Fruit fly (Drosophila melanogaster) whole organism, adult: ENCODE measurements around the gene sick.

Experiments
- CG11617 ChIP-seq: fragments of 200-800 bp; sonication (Bioruptor generic); optimal IDR thresholded peaks from 2 replicates; lab custom pipeline; 2017; ENCODE audit warnings: mild to moderate bottlenecking, missing biosample characterization, missing genetic modification reagents, missing genetic modification characterization
- CG14711 ChIP-seq: fragments of 200-800 bp; sonication (Bioruptor generic); optimal IDR thresholded peaks from 2 replicates; lab custom pipeline; 2018; ENCODE audit warnings: missing biosample characterization, mild to moderate bottlenecking, missing genetic modification characterization, moderate library complexity
- CG1620 ChIP-seq: fragments of 200-800 bp; sonication (Bioruptor generic); optimal IDR thresholded peaks from 2 replicates; lab custom pipeline; 2016; ENCODE audit warnings: missing biosample characterization, missing genetic modification characterization
- CG33017 ChIP-seq: fragments of 200-800 bp; sonication (Bioruptor generic); optimal IDR thresholded peaks from 2 replicates; lab custom pipeline; 2018; ENCODE audit warnings: missing biosample characterization, mild to moderate bottlenecking, missing genetic modification characterization, moderate library complexity
- CG5204 ChIP-seq: fragments of 200-800 bp; sonication (Bioruptor generic); optimal IDR thresholded peaks from 2 replicates; lab custom pipeline; 2016; ENCODE audit warnings: missing biosample characterization, missing genetic modification characterization
- CG7045 ChIP-seq: fragments of 200-800 bp; sonication (Bioruptor generic); optimal IDR thresholded peaks from 2 replicates; lab custom pipeline; 2017; ENCODE audit warnings: missing biosample characterization, mild to moderate bottlenecking, missing genetic modification characterization
- CG7101 ChIP-seq: fragments of 200-800 bp; sonication (Bioruptor generic); optimal IDR thresholded peaks from 2 replicates; lab custom pipeline; 2018; ENCODE audit warnings: missing biosample characterization, mild to moderate bottlenecking, missing genetic modification characterization, moderate library complexity
- Clk ChIP-seq: fragments of 200-800 bp; sonication (Bioruptor generic); optimal IDR thresholded peaks from 2 replicates; lab custom pipeline; 2017; ENCODE audit warnings: missing biosample characterization, missing genetic modification characterization
- Crg-1 ChIP-seq: fragments of 200-800 bp; sonication (Bioruptor generic); optimal IDR thresholded peaks from 2 replicates; lab custom pipeline; 2016; ENCODE audit warnings: missing biosample characterization, missing genetic modification characterization
- Hr96 ChIP-seq: fragments of 200-800 bp; sonication (Bioruptor generic); optimal IDR thresholded peaks from 2 replicates; lab custom pipeline; 2016; ENCODE audit warnings: missing biosample characterization, missing genetic modification characterization
- Mnt ChIP-seq: fragments of 200-800 bp; sonication (Bioruptor generic); optimal IDR thresholded peaks from 2 replicates; lab custom pipeline; 2016; ENCODE audit warnings: missing biosample characterization, mild to moderate bottlenecking, missing genetic modification characterization
- bab1 ChIP-seq: fragments of 200-800 bp; sonication (Bioruptor generic); optimal IDR thresholded peaks from 3 replicates; lab custom pipeline; 2019; ENCODE audit warnings: missing biosample characterization, mild to moderate bottlenecking, missing genetic modification characterization, moderate library complexity
- cic ChIP-seq: fragments of 200-800 bp; sonication (Bioruptor generic); optimal IDR thresholded peaks from 2 replicates; lab custom pipeline; 2017; ENCODE audit warnings: missing biosample characterization, mild to moderate bottlenecking, missing genetic modification characterization, moderate library complexity
- cnc ChIP-seq, 2 experiments: fragments of >200 bp; optimal IDR thresholded peaks; 2 replicates each; lab custom pipeline; 2017
- kay ChIP-seq: fragments of 200-800 bp; sonication (Bioruptor generic); peaks from one replicate; lab custom pipeline; 2016; ENCODE audit warnings: missing biosample characterization, missing genetic modification characterization, borderline replicate concordance
- ovo ChIP-seq: fragments of 200-800 bp; sonication (Bioruptor generic); optimal IDR thresholded peaks from 2 replicates; lab custom pipeline; 2016; ENCODE audit warnings: missing biosample characterization, missing genetic modification characterization
- pad ChIP-seq: fragments of 200-800 bp; sonication (Bioruptor generic); optimal IDR thresholded peaks from 3 replicates; lab custom pipeline; 2017; ENCODE audit warnings: missing biosample characterization, missing genetic modification characterization, mild to moderate bottlenecking, moderate library complexity, missing genetic modification reagents
- tj ChIP-seq: fragments of 200-800 bp; sonication (Bioruptor generic); optimal IDR thresholded peaks from 3 replicates; lab custom pipeline; 2017; ENCODE audit warnings: missing biosample characterization, mild to moderate bottlenecking, missing genetic modification characterization, moderate library complexity
- toe ChIP-seq: fragments of 200-800 bp; sonication (Bioruptor generic); optimal IDR thresholded peaks from 2 replicates; lab custom pipeline; 2016; ENCODE audit warnings: missing biosample characterization, missing genetic modification characterization

The sick gene

DNA sequence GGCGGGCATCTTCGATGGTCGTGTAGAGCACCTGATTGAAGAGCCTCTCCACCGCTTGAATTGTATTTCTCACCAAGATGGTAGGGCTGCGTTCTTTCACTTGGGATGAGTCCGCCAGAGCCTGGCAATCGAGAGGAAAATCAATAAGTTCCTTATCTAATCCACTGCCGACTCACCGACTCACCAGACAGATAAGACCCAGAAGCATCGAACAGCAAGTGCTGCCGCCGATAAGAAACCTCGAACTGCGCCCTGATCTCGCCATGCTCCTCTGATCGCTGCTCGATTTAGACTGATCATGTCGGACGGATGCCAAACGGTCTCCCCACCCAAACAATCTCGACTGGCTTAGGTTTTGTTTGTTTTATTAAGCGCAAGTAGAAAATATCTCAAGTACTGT, 171.2 kb downstream of the sick start, which contains the start of gene Hf:
TSS of gene Hf (minus strand) at position 296 of the 400 bp plus-strand sequence.
- TF ChIP-seq ovo (GFP tag; lab: Kevin White, UChicago) (no peak), cic (peak; percentile 1)

DNA sequence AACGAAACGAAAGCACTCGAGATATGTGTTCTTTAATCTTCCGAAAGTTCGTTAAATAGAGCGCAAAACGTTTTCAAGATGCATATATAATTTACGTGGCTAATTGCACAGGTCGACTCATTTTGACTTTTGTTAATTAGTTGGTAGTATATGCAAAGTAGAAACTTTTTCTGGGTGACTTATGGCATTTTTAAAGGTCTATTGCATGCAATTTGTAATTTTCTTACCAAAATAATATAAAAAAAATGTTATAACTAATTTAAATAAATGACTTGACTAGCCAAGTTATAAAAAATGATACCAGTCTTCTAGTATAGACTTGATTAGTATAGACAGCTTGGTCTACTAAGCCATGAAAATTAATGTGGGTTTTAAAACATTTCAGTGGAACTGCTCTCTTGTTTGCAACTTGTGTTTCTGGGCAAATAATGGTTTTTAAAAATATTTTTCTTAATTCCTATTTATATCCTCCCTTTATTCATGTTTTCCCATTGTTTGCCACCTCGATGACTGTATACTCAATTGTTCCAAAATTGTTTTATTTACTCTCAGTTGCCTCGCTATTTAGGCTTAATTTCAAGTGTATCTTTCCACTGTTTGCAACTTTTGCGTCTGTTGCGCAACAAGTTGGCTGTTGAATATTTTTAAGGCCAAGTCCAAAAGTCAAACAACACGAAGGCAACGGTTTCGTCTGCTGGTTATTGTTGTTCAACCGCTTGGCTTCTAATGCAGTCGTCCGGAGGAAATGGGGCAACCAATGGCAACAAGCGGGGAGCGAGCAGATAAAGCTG, 191.9 kb downstream of the sick start:
- no peak for TF ChIP-seq CG11617
- TF ChIP-seq Mnt (GFP tag; lab: Kevin White, UChicago), result no peak
- TF ChIP-seq cnc (optimal IDR thresholded peaks at IDR 0.05; lab: Kevin White, UChicago), result no peak
- no peak for TF ChIP-seq bab1
- no peak for TF ChIP-seq tj
- TF ChIP-seq cic, result no peak

DNA sequence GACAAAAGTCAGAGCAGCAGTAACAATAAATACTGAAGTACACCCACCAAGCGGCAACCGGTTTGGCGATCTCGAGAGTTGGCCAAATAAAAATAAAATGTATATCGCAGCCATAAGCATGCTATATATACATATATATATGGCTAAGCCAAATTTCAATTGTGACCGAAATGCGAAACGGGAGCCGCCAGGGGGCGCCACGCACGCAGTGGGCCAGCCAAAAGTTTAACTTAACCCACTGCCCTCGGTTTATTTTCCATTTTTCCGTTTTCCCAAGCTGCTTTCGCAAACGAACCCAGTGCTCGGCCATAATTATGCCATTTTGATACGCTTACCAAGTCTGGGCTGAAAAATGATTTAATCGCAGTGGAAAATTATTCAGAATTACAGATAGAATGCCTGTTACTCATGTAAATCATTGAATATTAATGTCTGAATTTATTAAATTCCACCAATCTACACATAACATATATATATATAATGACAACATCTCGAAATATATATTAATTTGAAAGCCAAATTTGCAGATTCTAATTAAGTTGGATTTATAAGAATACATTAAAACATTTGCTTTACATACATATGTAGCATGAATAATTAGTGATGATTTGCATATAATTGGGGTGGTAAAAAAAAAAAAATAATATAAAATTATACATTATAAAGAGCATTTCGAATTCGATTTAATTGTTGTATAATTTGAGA, 193.6 kb downstream of the sick start:
- no peak for TF ChIP-seq Clk (GFP tag; lab: Kevin White, UChicago)
- TF ChIP-seq CG1620, result no peak
- no peak for TF ChIP-seq cnc (optimal IDR thresholded peaks at IDR 0.05; lab: Kevin White, UChicago)
- TF ChIP-seq Hr96, result no peak
- no peak for TF ChIP-seq kay (GFP tag; lab: Kevin White, UChicago)
- TF ChIP-seq toe (GFP tag; lab: Kevin White, UChicago), result no peak

DNA sequence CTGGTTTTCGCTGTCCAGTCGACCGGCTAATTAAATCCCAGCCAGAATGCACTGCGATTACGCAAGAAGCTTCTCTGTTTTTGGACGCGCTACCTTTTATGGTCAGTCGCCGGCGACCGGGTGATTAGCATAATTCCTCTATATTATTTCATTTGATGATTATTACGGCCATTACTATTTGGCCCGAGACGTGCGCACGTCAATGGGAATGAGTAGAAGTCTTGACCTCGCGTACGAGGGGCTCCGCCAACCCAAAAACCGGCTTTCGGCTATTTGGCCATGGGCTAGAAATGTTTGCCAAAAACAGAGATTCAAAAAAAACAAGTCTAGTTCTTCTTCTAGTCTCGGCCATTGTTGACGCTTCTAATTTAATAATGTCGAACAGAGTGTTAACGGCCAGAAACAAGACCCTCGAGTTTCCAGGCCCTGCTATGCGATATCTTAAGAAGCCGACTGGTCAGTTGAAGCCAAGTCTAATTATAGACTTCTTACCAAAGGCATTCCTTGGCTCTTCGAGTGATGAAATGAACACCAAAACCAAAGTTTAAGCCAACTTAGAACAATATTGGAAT, 196.3 kb downstream of the sick start:
- TF ChIP-seq CG7045 (GFP tag; lab: Kevin White, UChicago) (no peak), CG14711 (tag; lab: Kevin White, UChicago) (no peak), CG33017 (tag; lab: Kevin White, UChicago) (no peak), Clk (GFP tag; lab: Kevin White, UChicago) (no peak), CG5204 (no peak), tj (no peak), CG7101 (tag; lab: Kevin White, UChicago) (no peak), bab1 (no peak)

DNA sequence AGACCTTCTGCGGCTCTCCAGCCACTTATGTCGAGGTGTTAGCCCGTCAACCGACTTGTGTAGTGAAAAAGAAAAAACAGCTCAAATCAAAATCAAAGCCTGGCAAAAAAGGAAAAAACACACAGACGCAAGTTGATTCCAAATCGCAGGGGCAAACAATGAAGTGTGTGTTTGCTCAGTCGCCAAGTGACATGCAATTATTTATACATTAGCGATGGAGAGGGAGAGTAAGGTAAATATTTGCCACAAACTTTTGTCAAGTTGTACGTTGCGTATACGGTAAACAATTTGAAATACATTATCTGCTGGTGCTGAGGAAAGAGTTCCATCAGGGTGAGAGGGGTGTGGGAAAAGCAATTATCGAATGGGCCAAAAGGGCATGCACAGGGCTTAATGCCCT, 202.0 kb downstream of the sick start:
- TF ChIP-seq Clk (GFP tag; lab: Kevin White, UChicago) (no peak), CG33017 (tag; lab: Kevin White, UChicago) (no peak), toe (GFP tag; lab: Kevin White, UChicago) (no peak), Hr96 (no peak), tj (no peak), cic (no peak)

DNA sequence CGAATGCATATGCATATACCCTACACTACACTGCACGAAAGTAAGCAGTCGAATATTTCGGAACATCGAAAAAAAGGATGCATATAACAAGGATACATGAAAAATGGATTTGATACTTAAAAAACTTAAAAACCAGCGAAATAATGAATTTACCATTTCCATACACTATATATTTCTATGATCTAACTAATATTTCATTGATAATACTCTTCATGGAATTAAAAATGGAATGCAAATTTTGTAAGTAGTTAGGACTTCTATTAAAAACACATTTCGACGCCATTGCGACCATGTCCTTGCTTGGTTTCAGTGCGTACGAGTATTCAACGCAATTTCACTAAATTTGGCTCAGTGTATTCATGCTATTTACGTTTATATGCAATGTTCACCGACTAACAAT, 205.9 kb downstream of the sick start:
- TF ChIP-seq kay (GFP tag; lab: Kevin White, UChicago) (no peak), ovo (GFP tag; lab: Kevin White, UChicago) (no peak), CG7101 (tag; lab: Kevin White, UChicago) (no peak), Hr96 (no peak), CG1620 (no peak), pad (GFP tag; lab: Kevin White, UChicago) (no peak)

DNA sequence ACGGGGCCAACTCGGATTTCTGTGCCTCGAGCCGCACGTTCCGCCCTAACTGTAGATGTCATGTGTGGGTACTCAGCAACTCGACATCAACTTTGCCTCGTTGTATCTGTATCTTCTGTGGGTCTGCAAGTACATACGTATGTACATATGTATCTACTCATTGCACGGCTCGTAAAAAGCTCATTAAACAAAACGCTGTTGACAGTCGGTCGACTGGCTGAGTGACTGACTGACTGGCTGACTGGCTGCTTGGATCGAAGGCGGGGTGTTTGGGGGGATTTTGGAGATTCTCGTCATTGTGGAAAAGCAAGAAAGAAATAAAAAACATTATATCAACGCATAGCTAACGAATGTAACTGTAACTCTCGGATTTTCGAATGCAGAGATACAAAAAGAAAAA, 208.2 kb downstream of the sick start:
- no peak for TF ChIP-seq CG33017 (tag; lab: Kevin White, UChicago)
- TF ChIP-seq Mnt (GFP tag; lab: Kevin White, UChicago), result no peak
- no peak for TF ChIP-seq CG14711 (tag; lab: Kevin White, UChicago)
- TF ChIP-seq CG5204, result no peak
- no peak for TF ChIP-seq Clk (GFP tag; lab: Kevin White, UChicago)
- no peak for TF ChIP-seq ovo (GFP tag; lab: Kevin White, UChicago)
- no peak for TF ChIP-seq Hr96
- no peak for TF ChIP-seq CG7045 (GFP tag; lab: Kevin White, UChicago)
- no peak for TF ChIP-seq kay (GFP tag; lab: Kevin White, UChicago)
- no peak for TF ChIP-seq Crg-1 (GFP tag; lab: Kevin White, UChicago)
- TF ChIP-seq toe (GFP tag; lab: Kevin White, UChicago), result no peak
- no peak for TF ChIP-seq cic

DNA sequence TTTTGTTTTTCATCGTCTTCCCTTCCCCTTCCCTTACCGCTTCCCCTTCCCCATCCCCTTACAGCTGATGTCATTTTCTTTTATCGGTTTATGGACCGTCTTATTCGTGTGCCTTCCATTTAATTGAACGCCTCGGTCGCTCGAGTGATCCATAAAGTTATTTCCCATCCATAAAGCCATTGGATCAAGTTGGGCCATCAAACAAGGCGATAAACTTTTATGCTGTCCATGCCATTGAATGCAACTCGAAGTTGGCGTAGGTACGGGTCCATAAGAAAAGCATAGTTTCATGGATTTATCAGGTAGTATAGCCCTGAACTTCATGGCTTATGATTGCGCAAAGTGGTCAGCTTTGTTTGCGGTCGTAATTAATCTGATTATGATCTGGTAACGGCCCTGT, 208.9 kb downstream of the sick start:
- TF ChIP-seq Hr96, result no peak
- TF ChIP-seq bab1, result no peak
